Worm (Caenorhabditis elegans) whole organism, young adult: ENCODE results near the gene cyp-13A6.

Source experiments
- B0336.3 ChIP-seq: fragments of 200-800 bp; sonication (Bioruptor generic); IDR thresholded peaks from 2 replicates; pipeline ENCODE4 v1.3.6; 2022; ENCODE audit warnings: missing genetic modification characterization, missing compliant biosample characterization
- C06A6.2 ChIP-seq: fragments of 200-800 bp; sonication (Bioruptor generic); conservative IDR thresholded peaks from 2 replicates; pipeline ENCODE4 v1.3.6; 2022; ENCODE audit warnings: missing genetic modification characterization, missing compliant biosample characterization
- F10E7.11 ChIP-seq: sonication (generic microtip); optimal IDR thresholded peaks from 2 replicates; lab custom pipeline; 2017; ENCODE audit warnings: mild to moderate bottlenecking, missing genetic modification characterization, moderate library complexity, missing compliant biosample characterization
- F23B12.7 ChIP-seq: sonication (generic microtip); optimal IDR thresholded peaks from 2 replicates; lab custom pipeline; 2017; ENCODE audit warnings: missing genetic modification characterization, mild to moderate bottlenecking, missing compliant biosample characterization, antibody characterized with exemption, moderate library complexity; ENCODE audit not compliant: insufficient read depth
- F49E8.2 ChIP-seq: sonication (generic microtip); optimal IDR thresholded peaks from 3 replicates; lab custom pipeline; 2017; ENCODE audit warnings: missing genetic modification characterization, mild to moderate bottlenecking, missing compliant biosample characterization, antibody characterized with exemption, moderate library complexity; ENCODE audit not compliant: insufficient read depth
- F57A8.1 ChIP-seq: fragments of 200-800 bp; sonication (Bioruptor generic); optimal IDR thresholded peaks from 2 replicates; lab custom pipeline; 2018; ENCODE audit warnings: mild to moderate bottlenecking, missing genetic modification characterization, moderate library complexity, missing compliant biosample characterization
- F57C9.4 ChIP-seq: sonication (generic microtip); optimal IDR thresholded peaks from 2 replicates; lab custom pipeline; 2017; ENCODE audit warnings: mild to moderate bottlenecking, missing genetic modification characterization, missing compliant biosample characterization
- K12H6.12 ChIP-seq: fragments of 200-800 bp; sonication (Bioruptor generic); optimal IDR thresholded peaks from 2 replicates; lab custom pipeline; 2018; ENCODE audit warnings: mild to moderate bottlenecking, missing genetic modification characterization, missing compliant biosample characterization
- Y79H2A.3 ChIP-seq: fragments of 200-800 bp; sonication (Bioruptor generic); conservative IDR thresholded peaks from 2 replicates; pipeline ENCODE4 v1.3.6; 2022; ENCODE audit warnings: missing genetic modification reagents, missing genetic modification characterization, missing compliant biosample characterization
- atf-7 ChIP-seq: sonication (generic microtip); optimal IDR thresholded peaks from 2 replicates; lab custom pipeline; 2017; ENCODE audit warnings: mild to moderate bottlenecking, missing genetic modification characterization, missing compliant biosample characterization
- egl-44 ChIP-seq: fragments of 200-800 bp; sonication (Bioruptor generic); IDR thresholded peaks from 2 replicates; pipeline ENCODE4 v1.3.6; 2022; ENCODE audit warnings: missing genetic modification reagents, missing genetic modification characterization, missing compliant biosample characterization
- egrh-3 ChIP-seq: fragments of 200-800 bp; sonication (Bioruptor generic); IDR thresholded peaks from 2 replicates; pipeline ENCODE4 v1.3.6; 2022; ENCODE audit warnings: missing genetic modification reagents, missing genetic modification characterization, missing compliant biosample characterization
- ets-4 ChIP-seq: fragments of 200-800 bp; sonication (Bioruptor generic); optimal IDR thresholded peaks from 2 replicates; lab custom pipeline; 2018; ENCODE audit warnings: mild to moderate bottlenecking, missing genetic modification characterization, missing compliant biosample characterization
- him-1 ChIP-seq: sonication (generic microtip); optimal IDR thresholded peaks from 2 replicates; lab custom pipeline; 2016; ENCODE audit warnings: missing genotype, missing genetic modification reagents, missing genetic modification characterization, missing compliant biosample characterization
- hrde-1 ChIP-seq: sonication (generic microtip); optimal IDR thresholded peaks from 2 replicates; lab custom pipeline; 2016; ENCODE audit warnings: missing genetic modification characterization, mild to moderate bottlenecking, missing compliant biosample characterization, moderate library complexity, missing genotype, missing genetic modification reagents, borderline replicate concordance
- lin-35 ChIP-seq, 3 experiments: fragments of 150-350 bp in 2 of 3; sonication (generic microtip) in 1 of 3; optimal IDR thresholded peaks; 2 replicates each; lab custom pipeline; 2014 to 2018; ENCODE audit warnings: missing biosample characterization in 3 of 3, missing genetic modification characterization in 3 of 3, missing genetic modification reagents in 3 of 3
- lin-54 ChIP-seq: fragments of 200-800 bp; sonication (Bioruptor generic); optimal IDR thresholded peaks from 2 replicates; lab custom pipeline; 2018; ENCODE audit warnings: mild to moderate bottlenecking, missing genetic modification characterization, missing compliant biosample characterization
- madf-10 ChIP-seq: sonication (generic microtip); optimal IDR thresholded peaks from 2 replicates; lab custom pipeline; 2016; ENCODE audit warnings: mild to moderate bottlenecking, missing genetic modification characterization, missing compliant biosample characterization
- madf-3 ChIP-seq: fragments of 200-800 bp; sonication (Bioruptor generic); IDR thresholded peaks from 2 replicates; pipeline ENCODE4 v1.3.6; 2022; ENCODE audit warnings: missing genetic modification reagents, missing genetic modification characterization, missing compliant biosample characterization
- nhr-80 ChIP-seq: sonication (generic microtip); optimal IDR thresholded peaks from 2 replicates; lab custom pipeline; 2016; ENCODE audit warnings: missing genetic modification characterization, missing compliant biosample characterization
- pbrm-1 ChIP-seq: fragments of 200-800 bp; sonication (Bioruptor generic); IDR thresholded peaks from 2 replicates; pipeline ENCODE4 v1.3.6; 2022; ENCODE audit warnings: missing genetic modification reagents, missing genetic modification characterization, missing compliant biosample characterization
- rcor-1 ChIP-seq: fragments of 200-800 bp; sonication (Bioruptor generic); IDR thresholded peaks from 2 replicates; pipeline ENCODE4 v1.3.6; 2022; ENCODE audit warnings: missing genetic modification reagents, missing genetic modification characterization, missing compliant biosample characterization
- rec-8 ChIP-seq, 2 experiments: sonication (generic microtip); optimal IDR thresholded peaks; 2 replicates each; lab custom pipeline; 2016; ENCODE audit warnings: mild to moderate bottlenecking in 2 of 2, missing genetic modification characterization in 2 of 2, missing genetic modification reagents in 2 of 2, missing genotype in 2 of 2, missing biosample characterization in 1 of 2, missing compliant biosample characterization in 1 of 2, moderate library complexity in 1 of 2
- sea-2 ChIP-seq: fragments of 200-800 bp; sonication (Bioruptor generic); IDR thresholded peaks from 2 replicates; pipeline ENCODE4 v1.3.6; 2022; ENCODE audit warnings: missing genetic modification characterization, missing compliant biosample characterization
- snpc-1.3 ChIP-seq: sonication (generic microtip); optimal IDR thresholded peaks from 2 replicates; lab custom pipeline; 2017; ENCODE audit warnings: missing genetic modification characterization, mild to moderate bottlenecking, missing compliant biosample characterization, antibody characterized with exemption, moderate library complexity, missing genotype, missing genetic modification reagents; ENCODE audit not compliant: insufficient read depth
- somi-1 ChIP-seq: fragments of 200-800 bp; sonication (Bioruptor generic); optimal IDR thresholded peaks from 2 replicates; lab custom pipeline; 2018; ENCODE audit warnings: mild to moderate bottlenecking, missing genetic modification characterization, missing compliant biosample characterization
- tbp1 ChIP-seq: fragments of 200-800 bp; sonication (Bioruptor generic); optimal IDR thresholded peaks from 2 replicates; lab custom pipeline; 2018; ENCODE audit warnings: mild to moderate bottlenecking, missing genetic modification characterization, missing compliant biosample characterization
- zim-3 ChIP-seq: sonication (generic microtip); optimal IDR thresholded peaks from 2 replicates; lab custom pipeline; 2017; ENCODE audit warnings: mild to moderate bottlenecking, missing genetic modification characterization, moderate library complexity, missing compliant biosample characterization
- ztf-22 ChIP-seq: fragments of 200-800 bp; sonication (Bioruptor generic); optimal IDR thresholded peaks from 2 replicates; lab custom pipeline; 2018; ENCODE audit warnings: mild to moderate bottlenecking, missing genetic modification characterization, moderate library complexity, missing compliant biosample characterization
- ztf-26 ChIP-seq: sonication (generic microtip); optimal IDR thresholded peaks from 2 replicates; lab custom pipeline; 2017; ENCODE audit warnings: missing genetic modification characterization, missing compliant biosample characterization
- ztf-6 ChIP-seq: fragments of 200-800 bp; sonication (Bioruptor generic); IDR thresholded peaks from 2 replicates; pipeline ENCODE4 v1.3.6; 2022; ENCODE audit warnings: missing genetic modification reagents, missing genetic modification characterization, missing compliant biosample characterization

cyp-13A6 gene

ce11 chrII:9764696-9765095 lies 37.9 kb downstream of the cyp-13A6 start:
- TF ChIP-seq ztf-26 (tag; lab: Kevin White, UChicago) (no peak), Y79H2A.3 (GFP tag; lab: Robert Waterston, UW) (no peak), tbp1 (GFP tag; lab: Kevin White, UChicago) (no peak), nhr-80 (tag; lab: Kevin White, UChicago) (no peak), ets-4 (GFP tag; lab: Kevin White, UChicago) (no peak), zim-3 (no peak), rcor-1 (GFP tag; lab: Robert Waterston, UW) (no peak), egrh-3 (GFP tag; lab: Robert Waterston, UW) (no peak), egl-44 (GFP tag; lab: Robert Waterston, UW) (no peak), madf-10 (tag; lab: Kevin White, UChicago) (no peak)

- TF ChIP-seq B0336.3 (GFP tag; lab: Robert Waterston, UW): no peak
- no peak for TF ChIP-seq K12H6.12 (tag; lab: Kevin White, UChicago)
- TF ChIP-seq F57C9.4 (tag; lab: Kevin White, UChicago): no peak
- TF ChIP-seq, all 124 proteins: peak for 0
Measured at ce11 chrII:9759382-9759781, 43.2 kb downstream of the cyp-13A6 start.

ce11 chrII:9757651-9758282 lies 44.9 kb downstream of the cyp-13A6 start, which contains the start of gene shk-1:
shk-1 (plus strand) TSS chrII:9758232.
- TF ChIP-seq lin-35 (GFP tag; optimal IDR thresholded peaks at IDR 0.05; lab: Kevin White, UChicago) (no peak), sea-2 (GFP tag; lab: Robert Waterston, UW) (no peak), egl-44 (GFP tag; lab: Robert Waterston, UW) (no peak), zim-3 (no peak)

- TF ChIP-seq F23B12.7 (tag; lab: Kevin White, UChicago): no peak
Measured at ce11 chrII:9755425-9755824, 47.2 kb downstream of the cyp-13A6 start.

ce11 chrII:9753730-9754129 lies 48.9 kb downstream of the cyp-13A6 start, which contains the start of gene ZK1321.1:
ZK1321.1 (plus strand) TSS chrII:9754030.
- TF ChIP-seq somi-1 (GFP tag; lab: Kevin White, UChicago) (no peak), F57A8.1 (GFP tag; lab: Kevin White, UChicago) (no peak), madf-3 (no peak), atf-7 (no peak), C06A6.2 (GFP tag; lab: Robert Waterston, UW) (no peak), snpc-1.3 (tag; lab: Kevin White, UChicago) (no peak), hrde-1 (tag; lab: Kevin White, UChicago) (no peak), rec-8 (tag; optimal IDR thresholded peaks at IDR 0.05; lab: Kevin White, UChicago) (no peak), F10E7.11 (tag; lab: Kevin White, UChicago) (no peak), F49E8.2 (no peak), ztf-22 (GFP tag; lab: Kevin White, UChicago) (no peak), ztf-6 (GFP tag; lab: Robert Waterston, UW) (no peak), him-1 (tag; lab: Kevin White, UChicago) (no peak), pbrm-1 (no peak), sea-2 (GFP tag; lab: Robert Waterston, UW) (no peak), lin-54 (GFP tag; lab: Kevin White, UChicago) (no peak)
